Fruit fly (Drosophila melanogaster) whole organism, wandering third instar larva: Measurements from ENCODE around the gene Rga.

Source experiments
- Abd-B ChIP-seq: fragments of >200 bp; optimal IDR thresholded peaks from 2 replicates; lab custom pipeline; 2017; ENCODE audit warnings: missing biosample characterization, missing genetic modification characterization
- Hr83 ChIP-seq: fragments of 200-300 bp; sonication (Bioruptor generic); optimal IDR thresholded peaks from 2 replicates; lab custom pipeline; 2016; ENCODE audit warnings: missing biosample characterization, mild to moderate bottlenecking, missing genetic modification characterization, moderate library complexity; ENCODE audit not compliant: poor library complexity, severe bottlenecking
- Jra ChIP-seq: sonication (Bioruptor generic); optimal IDR thresholded peaks from 2 replicates; lab custom pipeline; 2016; ENCODE audit warnings: missing biosample characterization, missing genetic modification characterization
- Mio ChIP-seq: sonication (Bioruptor generic); optimal IDR thresholded peaks from 2 replicates; lab custom pipeline; 2016; ENCODE audit warnings: missing biosample characterization, missing genetic modification characterization
- dmrt93B ChIP-seq: fragments of 200-800 bp; sonication (Bioruptor generic); optimal IDR thresholded peaks from 2 replicates; lab custom pipeline; 2018; ENCODE audit warnings: missing biosample characterization, mild to moderate bottlenecking, missing genetic modification characterization
- ey ChIP-seq: fragments of 200-800 bp; sonication (Bioruptor generic); optimal IDR thresholded peaks from 2 replicates; lab custom pipeline; 2016; ENCODE audit warnings: missing biosample characterization, missing genetic modification characterization
- tai ChIP-seq: sonication (Bioruptor generic); optimal IDR thresholded peaks from 2 replicates; lab custom pipeline; 2016; ENCODE audit warnings: missing biosample characterization, missing genetic modification characterization
- usp ChIP-seq: fragments of >200 bp; optimal IDR thresholded peaks from 2 replicates; lab custom pipeline; 2017; ENCODE audit warnings: missing biosample characterization, missing genetic modification characterization

dm6 chr3R:5658984-5659802 lies 46.3 kb upstream of the Rga start:
- TF ChIP-seq Abd-B (GFP tag; lab: Kevin White, UChicago) (no peak), usp (GFP tag; lab: Kevin White, UChicago) (no peak), Mio (GFP tag; lab: Kevin White, UChicago) (no peak), tai (GFP tag; lab: Kevin White, UChicago) (no peak), ey (GFP tag; lab: Kevin White, UChicago) (no peak), Hr83 (GFP tag; lab: Kevin White, UChicago) (peak; percentile 36), dmrt93B (no peak), Jra (GFP tag; lab: Kevin White, UChicago) (no peak)
